Fruit fly (Drosophila melanogaster) whole organism, adult: ENCODE data around the gene Regnase-1.

Source experiments
- CG12768 ChIP-seq: fragments of 200-800 bp; sonication (Bioruptor generic); optimal IDR thresholded peaks from 2 replicates; lab custom pipeline; 2017; ENCODE audit warnings: missing biosample characterization, missing genetic modification characterization, mild to moderate bottlenecking, moderate library complexity, missing genetic modification reagents
- CG1620 ChIP-seq: fragments of 200-800 bp; sonication (Bioruptor generic); optimal IDR thresholded peaks from 2 replicates; lab custom pipeline; 2016; ENCODE audit warnings: missing biosample characterization, missing genetic modification characterization
- CG7101 ChIP-seq: fragments of 200-800 bp; sonication (Bioruptor generic); optimal IDR thresholded peaks from 2 replicates; lab custom pipeline; 2018; ENCODE audit warnings: missing biosample characterization, mild to moderate bottlenecking, missing genetic modification characterization, moderate library complexity
- Hr96 ChIP-seq: fragments of 200-800 bp; sonication (Bioruptor generic); optimal IDR thresholded peaks from 2 replicates; lab custom pipeline; 2016; ENCODE audit warnings: missing biosample characterization, missing genetic modification characterization
- kay ChIP-seq: fragments of 200-800 bp; sonication (Bioruptor generic); peaks from one replicate; lab custom pipeline; 2016; ENCODE audit warnings: missing biosample characterization, missing genetic modification characterization, borderline replicate concordance
- ovo ChIP-seq: fragments of 200-800 bp; sonication (Bioruptor generic); optimal IDR thresholded peaks from 2 replicates; lab custom pipeline; 2016; ENCODE audit warnings: missing biosample characterization, missing genetic modification characterization
- tj ChIP-seq: fragments of 200-800 bp; sonication (Bioruptor generic); optimal IDR thresholded peaks from 3 replicates; lab custom pipeline; 2017; ENCODE audit warnings: missing biosample characterization, mild to moderate bottlenecking, missing genetic modification characterization, moderate library complexity

dm6 chr3R:20031043-20031763, 4.7 kb downstream of the Regnase-1 start, which contains the start of gene trem:
- TF ChIP-seq Hr96 = peak; percentile 42
- TF ChIP-seq tj (GFP tag; lab: Kevin White, UChicago) = peak; percentile 54
- no peak for TF ChIP-seq kay
- TF ChIP-seq CG7101 = peak; percentile 76
- TF ChIP-seq CG1620 (GFP tag; lab: Kevin White, UChicago) = peak; percentile 59
- TF ChIP-seq CG12768 = peak; percentile 77
- TF ChIP-seq ovo (GFP tag; lab: Kevin White, UChicago) = peak; percentile 33
